Fruit fly (Drosophila melanogaster): ENCODE measurements around the gene CG31705.

Gene CG31705

dm6 chr2L:11528129-11528589, at the start of gene CG31705 (continued):
- peak; percentile 60 for TF ChIP-seq CG1233 (GFP tag; optimal IDR thresholded peaks at IDR 0.05)
- no peak for TF ChIP-seq Dip3 (GFP tag; optimal IDR thresholded peaks at IDR 0.05)
- TF ChIP-seq Camta (GFP tag; optimal IDR thresholded peaks at IDR 0.05), result no peak
- peak; percentile 34 for TF ChIP-seq CG4424 (GFP tag; optimal IDR thresholded peaks at IDR 0.05)
- 0 out of 3 replicates have a peak, but pooled peaks have one; percentile 25 for TF ChIP-seq CG11456 (GFP tag; IDR thresholded peaks at IDR 0.05)
- TF ChIP-seq CG15601 (tag; optimal IDR thresholded peaks at IDR 0.05), result no peak
- no peak for TF ChIP-seq Side (GFP tag; optimal IDR thresholded peaks at IDR 0.05)
- TF ChIP-seq Hmr (GFP tag; optimal IDR thresholded peaks at IDR 0.05), result peak; percentile 73
- TF ChIP-seq gsb-n (tag; optimal IDR thresholded peaks at IDR 0.05), result no peak
- TF ChIP-seq wek (GFP tag; optimal IDR thresholded peaks at IDR 0.05), result no peak
- no peak for TF ChIP-seq CrebB (tag; optimal IDR thresholded peaks at IDR 0.05)
- peak; percentile 79 for TF ChIP-seq Meics (GFP tag; optimal IDR thresholded peaks at IDR 0.05)
- TF ChIP-seq CG8924 (tag; optimal IDR thresholded peaks at IDR 0.05), result peak; percentile 54
- TF ChIP-seq Hr39 (optimal IDR thresholded peaks at IDR 0.05), result no peak
- TF ChIP-seq Stat92E (GFP tag; optimal IDR thresholded peaks at IDR 0.05), result no peak
- no peak for TF ChIP-seq B-H2 (GFP tag; optimal IDR thresholded peaks at IDR 0.05)
- TF ChIP-seq Med (GFP tag), result peak; percentile 90
- TF ChIP-seq CG4282 (GFP tag; optimal IDR thresholded peaks at IDR 0.05), result no peak
- TF ChIP-seq corto (GFP tag; optimal IDR thresholded peaks at IDR 0.05), result peak; percentile 12
- no peak for TF ChIP-seq CHES-1-like (GFP tag; optimal IDR thresholded peaks at IDR 0.05)
- no peak for TF ChIP-seq NfI (GFP tag; optimal IDR thresholded peaks at IDR 0.05)
- TF ChIP-seq Neu2 (GFP tag; optimal IDR thresholded peaks at IDR 0.05; ENCODE audit: borderline replicate concordance), result no peak
- no peak for TF ChIP-seq chn (GFP tag; optimal IDR thresholded peaks at IDR 0.05)
- TF ChIP-seq sima (GFP tag; optimal IDR thresholded peaks at IDR 0.05), result no peak
- TF ChIP-seq CG7556 (GFP tag; optimal IDR thresholded peaks at IDR 0.05), result peak; percentile 66
- no peak for TF ChIP-seq CG11398 (GFP tag; optimal IDR thresholded peaks at IDR 0.05)
- TF ChIP-seq vnd (GFP tag; IDR thresholded peaks at IDR 0.05; ENCODE audit: partially characterized antibody), result no peak
- TF ChIP-seq D19B (GFP tag; optimal IDR thresholded peaks at IDR 0.05), result peak; percentile 56
- TF ChIP-seq salm (tag; optimal IDR thresholded peaks at IDR 0.05), result no peak
- TF ChIP-seq CG10147 (GFP tag; optimal IDR thresholded peaks at IDR 0.05), result peak; percentile 70
- TF ChIP-seq CG3838 (GFP tag; optimal IDR thresholded peaks at IDR 0.05), result no peak
- no peak for TF ChIP-seq Atf3 (GFP tag; optimal IDR thresholded peaks at IDR 0.05)
- no peak for TF ChIP-seq Hand (GFP tag; optimal IDR thresholded peaks at IDR 0.05)
- TF ChIP-seq CG18011 (GFP tag; optimal IDR thresholded peaks at IDR 0.05), result no peak
- TF ChIP-seq gem (tag; optimal IDR thresholded peaks at IDR 0.05), result peak; percentile 76
- no peak for TF ChIP-seq seq (GFP tag; IDR thresholded peaks at IDR 0.05)
- peak; percentile 14 for TF ChIP-seq CG13296 (GFP tag; optimal IDR thresholded peaks at IDR 0.05)
- no peak for TF ChIP-seq mam (GFP tag; optimal IDR thresholded peaks at IDR 0.05)
- no peak for TF ChIP-seq CG7745 (tag; optimal IDR thresholded peaks at IDR 0.05)
- TF ChIP-seq Dfd (GFP tag; optimal IDR thresholded peaks at IDR 0.05), result no peak
- no peak for TF ChIP-seq CG6254 (GFP tag; optimal IDR thresholded peaks at IDR 0.05)
- TF ChIP-seq phol (tag; optimal IDR thresholded peaks at IDR 0.05), result no peak
- TF ChIP-seq Six4 (GFP tag; optimal IDR thresholded peaks at IDR 0.05), result no peak
- TF ChIP-seq Adf1 (GFP tag; IDR thresholded peaks at IDR 0.05), result no peak
- TF ChIP-seq Trl (optimal IDR thresholded peaks at IDR 0.05), result no peak
- TF ChIP-seq Trl (GFP tag; optimal IDR thresholded peaks at IDR 0.05), result no peak
- no peak for TF ChIP-seq maf-S (GFP tag; optimal IDR thresholded peaks at IDR 0.05)
- TF ChIP-seq CG14965 (GFP tag; optimal IDR thresholded peaks at IDR 0.05; ENCODE audit: borderline replicate concordance), result no peak
- TF ChIP-seq tgo (GFP tag; IDR thresholded peaks at IDR 0.05), result peak; percentile 30; the same call in 2 of the 3 replicates
- peak; percentile 48; the same call in 1 of the 3 replicates for TF ChIP-seq Dbx (GFP tag; IDR thresholded peaks at IDR 0.05)
- no peak for TF ChIP-seq CG10565 (GFP tag; optimal IDR thresholded peaks at IDR 0.05)

Data from whole organism, embryonic.